Worm (Caenorhabditis elegans): ENCODE measurements around the gene M163.10.

Gene M163.10

ce11 chrX:14466532-14466931 is 4.3 kb upstream of the M163.10 start, which contains the start of gene M163.21:
Gene M163.21 (plus strand): TSS chrX:14466832.
- TF ChIP-seq nhr-10 (tag; optimal IDR thresholded peaks at IDR 0.05), result no peak
- TF ChIP-seq mab-5 (tag; optimal IDR thresholded peaks at IDR 0.05), result no peak
- TF ChIP-seq unc-39 (tag; optimal IDR thresholded peaks at IDR 0.05), result no peak
- no peak for TF ChIP-seq lin-11 (tag; optimal IDR thresholded peaks at IDR 0.05)
- TF ChIP-seq elt-3 (tag; optimal IDR thresholded peaks at IDR 0.05), result no peak
- TF ChIP-seq zag-1 (tag; optimal IDR thresholded peaks at IDR 0.05), result no peak
- TF ChIP-seq sma-9 (GFP tag; optimal IDR thresholded peaks at IDR 0.05), result no peak
- TF ChIP-seq sma-9 (tag; optimal IDR thresholded peaks at IDR 0.05), result no peak
- TF ChIP-seq nhr-12 (tag; optimal IDR thresholded peaks at IDR 0.05), result no peak
- TF ChIP-seq nhr-21 (tag; optimal IDR thresholded peaks at IDR 0.05), result no peak
- no peak for TF ChIP-seq nhr-25 (tag; optimal IDR thresholded peaks at IDR 0.05)
- no peak for TF ChIP-seq ztf-1 (GFP tag; conservative IDR thresholded peaks at IDR 0.05)
- TF ChIP-seq mbf-1 (tag; optimal IDR thresholded peaks at IDR 0.05), result no peak
- no peak for TF ChIP-seq alr-1 (tag; optimal IDR thresholded peaks at IDR 0.05)
- TF ChIP-seq gmeb-1 (tag; optimal IDR thresholded peaks at IDR 0.05), result no peak
- TF ChIP-seq snpc-4 (tag; optimal IDR thresholded peaks at IDR 0.05), result no peak

ce11 chrX:14469284-14469683 is 1.5 kb upstream of the M163.10 start, which contains the start of gene M163.9:
Gene M163.9 (plus strand): TSS chrX:14469584.
- TF ChIP-seq mbf-1 (tag; optimal IDR thresholded peaks at IDR 0.05) (no peak), ama-1 (optimal IDR thresholded peaks at IDR 0.05) (no peak), nhr-129 (tag; optimal IDR thresholded peaks at IDR 0.05) (no peak), crh-2 (tag; optimal IDR thresholded peaks at IDR 0.05) (no peak), nhr-25 (tag; optimal IDR thresholded peaks at IDR 0.05) (no peak), lsy-2 (tag; optimal IDR thresholded peaks at IDR 0.05) (no peak), ceh-82 (tag; optimal IDR thresholded peaks at IDR 0.05) (no peak), snpc-4 (tag; optimal IDR thresholded peaks at IDR 0.05) (no peak), nhr-10 (tag; optimal IDR thresholded peaks at IDR 0.05) (no peak), ztf-4 (tag; optimal IDR thresholded peaks at IDR 0.05) (no peak), unc-39 (tag; optimal IDR thresholded peaks at IDR 0.05) (no peak), ztf-1 (GFP tag; conservative IDR thresholded peaks at IDR 0.05) (no peak), nhr-21 (tag; optimal IDR thresholded peaks at IDR 0.05) (no peak), elt-3 (tag; optimal IDR thresholded peaks at IDR 0.05) (no peak), gmeb-1 (tag; optimal IDR thresholded peaks at IDR 0.05) (no peak), peb-1 (tag; optimal IDR thresholded peaks at IDR 0.05) (no peak), lin-13 (GFP tag; optimal IDR thresholded peaks at IDR 0.05) (no peak), sma-9 (GFP tag; optimal IDR thresholded peaks at IDR 0.05) (no peak), sma-9 (tag; optimal IDR thresholded peaks at IDR 0.05) (no peak), F13H6.1 (tag; optimal IDR thresholded peaks at IDR 0.05) (no peak)

DNA sequence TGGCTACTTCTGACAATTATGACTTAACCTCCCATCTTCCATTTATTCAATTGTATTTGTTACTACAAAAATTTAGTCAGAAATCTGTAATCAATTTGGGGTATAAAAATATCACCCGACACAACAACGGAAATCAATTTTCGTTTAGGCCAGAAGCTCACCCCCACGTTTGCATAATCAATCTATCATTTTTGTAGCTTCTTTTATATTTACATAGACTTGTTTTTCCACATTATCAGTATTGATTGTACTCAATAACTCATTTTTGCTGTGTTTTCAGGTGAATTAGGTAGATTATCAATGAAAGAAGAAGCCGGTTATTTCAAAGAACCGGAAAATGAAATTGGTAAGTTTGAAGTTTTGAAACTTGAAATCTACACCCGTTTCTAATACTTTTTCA is 3.0 kb downstream of the M163.10 start, which contains the start of gene M163.5:
Gene M163.5 (plus strand): TSS at position 301 of the 400 bp plus-strand sequence.
- TF ChIP-seq nhr-129 (tag; optimal IDR thresholded peaks at IDR 0.05) (no peak), gmeb-1 (tag; optimal IDR thresholded peaks at IDR 0.05) (no peak), lsy-2 (tag; optimal IDR thresholded peaks at IDR 0.05) (no peak), sem-4 (tag; optimal IDR thresholded peaks at IDR 0.05) (no peak), blmp-1 (tag; optimal IDR thresholded peaks at IDR 0.05; ENCODE audit: insufficient read depth) (no peak), dmd-4 (tag; optimal IDR thresholded peaks at IDR 0.05) (no peak), Y55F3AM.14 (GFP tag; optimal IDR thresholded peaks at IDR 0.05) (no peak), nhr-12 (tag; optimal IDR thresholded peaks at IDR 0.05) (no peak), elt-1 (tag; optimal IDR thresholded peaks at IDR 0.05) (no peak), ztf-4 (tag; optimal IDR thresholded peaks at IDR 0.05) (no peak), ZK546.5 (tag; optimal IDR thresholded peaks at IDR 0.05) (no peak), skn-1 (tag; optimal IDR thresholded peaks at IDR 0.05) (no peak), ztf-1 (GFP tag; conservative IDR thresholded peaks at IDR 0.05) (no peak), nhr-21 (tag; optimal IDR thresholded peaks at IDR 0.05) (no peak)

DNA sequence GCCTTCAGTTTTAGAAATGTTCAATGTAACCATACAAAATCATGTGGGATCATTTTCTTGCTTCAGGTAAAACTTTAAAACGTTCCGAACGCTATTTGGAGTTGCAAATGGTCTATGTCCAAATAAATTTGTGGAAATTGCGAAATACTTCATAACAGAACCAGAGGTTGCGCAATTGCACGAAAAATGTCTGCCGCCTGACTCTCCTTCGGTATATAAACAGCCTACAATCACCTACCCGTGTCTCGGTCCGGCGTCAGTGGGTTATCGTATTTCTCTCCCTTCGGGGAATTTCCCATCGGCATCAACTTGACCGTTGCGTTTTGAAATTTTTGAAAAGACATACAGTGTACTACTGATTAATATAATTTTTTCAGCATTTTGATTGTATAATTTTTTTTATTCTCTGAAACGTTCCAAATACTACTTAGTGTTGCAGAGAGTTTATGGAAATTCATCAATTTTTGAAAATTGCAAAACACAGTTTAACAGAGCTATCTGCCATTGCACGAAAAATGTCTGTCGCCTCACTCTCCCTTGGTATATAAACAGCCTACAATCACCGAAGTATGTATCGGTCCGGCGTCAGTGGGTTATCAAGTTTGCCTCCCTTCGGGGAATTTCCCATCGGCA is 6.0 kb downstream of the M163.10 start:
- peak; percentile 75 for TF ChIP-seq sma-9 (GFP tag; optimal IDR thresholded peaks at IDR 0.05)
- TF ChIP-seq sma-9 (tag; optimal IDR thresholded peaks at IDR 0.05), result no peak
- TF ChIP-seq lin-13 (GFP tag; optimal IDR thresholded peaks at IDR 0.05), result peak; percentile 31
- TF ChIP-seq nhr-10 (tag; optimal IDR thresholded peaks at IDR 0.05), result peak; percentile 41
- no peak for TF ChIP-seq alr-1 (tag; optimal IDR thresholded peaks at IDR 0.05)
- TF ChIP-seq nhr-11 (tag; optimal IDR thresholded peaks at IDR 0.05), result no peak
- no peak for TF ChIP-seq zag-1 (tag; optimal IDR thresholded peaks at IDR 0.05)
- no peak for TF ChIP-seq unc-39 (tag; optimal IDR thresholded peaks at IDR 0.05)
- TF ChIP-seq unc-62 (GFP tag; optimal IDR thresholded peaks at IDR 0.05), result no peak
- peak; percentile 59 for TF ChIP-seq gmeb-1 (tag; optimal IDR thresholded peaks at IDR 0.05)
- no peak for TF ChIP-seq mbf-1 (tag; optimal IDR thresholded peaks at IDR 0.05)
- no peak for TF ChIP-seq blmp-1 (tag; optimal IDR thresholded peaks at IDR 0.05; ENCODE audit: insufficient read depth)
- TF ChIP-seq nhr-237 (tag; optimal IDR thresholded peaks at IDR 0.05), result no peak
- TF ChIP-seq ztf-11 (tag; optimal IDR thresholded peaks at IDR 0.05), result no peak
- no peak for TF ChIP-seq nhr-12 (tag; optimal IDR thresholded peaks at IDR 0.05)
- peak; percentile 40 for TF ChIP-seq F13H6.1 (tag; optimal IDR thresholded peaks at IDR 0.05)
- no peak for TF ChIP-seq ceh-16 (tag; optimal IDR thresholded peaks at IDR 0.05)
- TF ChIP-seq ZK546.5 (tag; optimal IDR thresholded peaks at IDR 0.05), result no peak
- no peak for TF ChIP-seq sem-4 (tag; optimal IDR thresholded peaks at IDR 0.05)
- TF ChIP-seq snpc-4 (tag; optimal IDR thresholded peaks at IDR 0.05), result peak; percentile 98
- TF ChIP-seq peb-1 (tag; optimal IDR thresholded peaks at IDR 0.05), result no peak
- no peak for TF ChIP-seq nhr-25 (tag; optimal IDR thresholded peaks at IDR 0.05)
- no peak for TF ChIP-seq dmd-4 (tag; optimal IDR thresholded peaks at IDR 0.05)
- no peak for TF ChIP-seq nhr-23 (tag; optimal IDR thresholded peaks at IDR 0.05)
- no peak for TF ChIP-seq lin-11 (tag; optimal IDR thresholded peaks at IDR 0.05)
- TF ChIP-seq skn-1 (tag; optimal IDR thresholded peaks at IDR 0.05), result no peak
- TF ChIP-seq crh-2 (tag; optimal IDR thresholded peaks at IDR 0.05), result peak; percentile 37
- TF ChIP-seq nhr-6 (tag; optimal IDR thresholded peaks at IDR 0.05), result no peak
- no peak for TF ChIP-seq aly-2 (tag; optimal IDR thresholded peaks at IDR 0.05)
- no peak for TF ChIP-seq ztf-1 (GFP tag; conservative IDR thresholded peaks at IDR 0.05)
- TF ChIP-seq Y55F3AM.14 (GFP tag; optimal IDR thresholded peaks at IDR 0.05), result no peak
- TF ChIP-seq elt-3 (tag; optimal IDR thresholded peaks at IDR 0.05), result no peak
- no peak for TF ChIP-seq ama-1 (optimal IDR thresholded peaks at IDR 0.05)
- TF ChIP-seq C34F6.9 (tag; optimal IDR thresholded peaks at IDR 0.05), result no peak
- no peak for TF ChIP-seq mab-5 (tag; optimal IDR thresholded peaks at IDR 0.05)
- no peak for TF ChIP-seq ztf-4 (tag; optimal IDR thresholded peaks at IDR 0.05)

Data from whole organism, L2 larva.